Fruit fly (Drosophila melanogaster) whole organism, embryonic: ENCODE results near the gene CG13306.
A peak's percentile ranks its signal among the peaks of the same experiment; 100 is the strongest.

Experiments used
- Abd-B ChIP-seq: fragments of 200-800 bp; sonication (Bioruptor generic); optimal IDR thresholded peaks from 2 replicates; lab custom pipeline; 2018; ENCODE audit warnings: missing biosample characterization, mild to moderate bottlenecking, missing genetic modification characterization, moderate library complexity
- Asciz ChIP-seq: fragments of 200-800 bp; sonication (Bioruptor generic); optimal IDR thresholded peaks from 2 replicates; lab custom pipeline; 2017; ENCODE audit warnings: missing biosample characterization, mild to moderate bottlenecking, missing genetic modification characterization, missing genetic modification reagents
- CG10321 ChIP-seq: fragments of 200-800 bp; sonication (Bioruptor generic); IDR thresholded peaks from 2 replicates; pipeline ENCODE4 v1.3.6; 2022; ENCODE audit warnings: missing biosample characterization, missing genetic modification characterization
- CG11398 ChIP-seq: fragments of 200-800 bp; sonication (Bioruptor generic); optimal IDR thresholded peaks from 2 replicates; lab custom pipeline; 2016; ENCODE audit warnings: missing biosample characterization, missing genetic modification characterization
- CG12104 ChIP-seq: fragments of 200-800 bp; sonication (Bioruptor generic); optimal IDR thresholded peaks from 3 replicates; lab custom pipeline; 2016; ENCODE audit warnings: missing biosample characterization, missing genetic modification characterization
- CG12299 ChIP-seq: fragments of 200-800 bp; sonication (Bioruptor generic); optimal IDR thresholded peaks from 2 replicates; lab custom pipeline; 2018; ENCODE audit warnings: missing biosample characterization, mild to moderate bottlenecking, missing genetic modification characterization
- CG18599 ChIP-seq: fragments of 200-800 bp; sonication (Bioruptor generic); optimal IDR thresholded peaks from 3 replicates; lab custom pipeline; 2017; ENCODE audit warnings: missing biosample characterization, missing genetic modification characterization, mild to moderate bottlenecking, moderate library complexity, missing genetic modification reagents
- CG3065 ChIP-seq: fragments of 200-800 bp; sonication (Bioruptor generic); optimal IDR thresholded peaks from 2 replicates; lab custom pipeline; 2016; ENCODE audit warnings: missing biosample characterization, missing genetic modification characterization
- CG3163 ChIP-seq: fragments of 200-800 bp; sonication (Bioruptor generic); optimal IDR thresholded peaks from 3 replicates; lab custom pipeline; 2016; ENCODE audit warnings: missing biosample characterization, missing genetic modification characterization
- CG4707 ChIP-seq: fragments of 200-800 bp; sonication (Bioruptor generic); optimal IDR thresholded peaks from 2 replicates; lab custom pipeline; 2018; ENCODE audit warnings: missing biosample characterization, mild to moderate bottlenecking, missing genetic modification characterization, moderate library complexity
- CG4820 ChIP-seq: fragments of 200-800 bp; sonication (Bioruptor generic); optimal IDR thresholded peaks from 3 replicates; lab custom pipeline; 2016; ENCODE audit warnings: missing biosample characterization, missing genetic modification characterization
- CG6689 ChIP-seq: fragments of 200-800 bp; sonication (Bioruptor generic); IDR thresholded peaks from 2 replicates; pipeline ENCODE4 v1.3.6; 2022; ENCODE audit warnings: missing biosample characterization, missing genetic modification characterization
- CG7839 ChIP-seq: fragments of 200-800 bp; sonication (Bioruptor generic); optimal IDR thresholded peaks from 3 replicates; lab custom pipeline; 2018; ENCODE audit warnings: missing biosample characterization, mild to moderate bottlenecking, missing genetic modification characterization, moderate library complexity
- CG7963 ChIP-seq: fragments of 200-800 bp; sonication (Bioruptor generic); IDR thresholded peaks from 3 replicates; pipeline ENCODE4 v1.3.6; 2022; ENCODE audit warnings: missing biosample characterization, missing genetic modification characterization; ENCODE audit not compliant: partially characterized antibody
- Deaf1 ChIP-seq: fragments of 200-800 bp; optimal IDR thresholded peaks from 3 replicates; lab custom pipeline; 2019; ENCODE audit warnings: missing biosample characterization, mild to moderate bottlenecking, missing genetic modification characterization, moderate library complexity
- Dfd ChIP-seq, 2 experiments: fragments of >200 bp; optimal IDR thresholded peaks; 2 replicates each; lab custom pipeline; 2017; ENCODE audit warnings: missing biosample characterization in 2 of 2, missing genetic modification characterization in 2 of 2
- Elba2 ChIP-seq: fragments of 200-800 bp; sonication (Bioruptor generic); optimal IDR thresholded peaks from 3 replicates; lab custom pipeline; 2016; ENCODE audit warnings: missing biosample characterization, missing genetic modification characterization
- HHEX ChIP-seq: fragments of 200-800 bp; sonication (Bioruptor generic); optimal IDR thresholded peaks from 3 replicates; lab custom pipeline; 2017; ENCODE audit warnings: missing biosample characterization, mild to moderate bottlenecking, missing genetic modification characterization, missing genetic modification reagents
- HmgZ ChIP-seq: fragments of 200-800 bp; sonication (Bioruptor generic); optimal IDR thresholded peaks from 2 replicates; lab custom pipeline; 2018; ENCODE audit warnings: missing biosample characterization, mild to moderate bottlenecking, missing genetic modification characterization
- Max ChIP-seq: fragments of 200-800 bp; sonication (Bioruptor generic); optimal IDR thresholded peaks from 2 replicates; lab custom pipeline; 2016; ENCODE audit warnings: missing biosample characterization, mild to moderate bottlenecking, missing genetic modification characterization
- Nf-YB ChIP-seq: fragments of 200-800 bp; sonication (Bioruptor generic); optimal IDR thresholded peaks from 3 replicates; lab custom pipeline; 2019; ENCODE audit warnings: missing biosample characterization, mild to moderate bottlenecking, missing genetic modification characterization, moderate library complexity
- NfI ChIP-seq: fragments of 200-800 bp; sonication (Bioruptor generic); optimal IDR thresholded peaks from 3 replicates; lab custom pipeline; 2018; ENCODE audit warnings: missing biosample characterization, mild to moderate bottlenecking, missing genetic modification characterization, moderate library complexity
- Sox102F ChIP-seq: fragments of 200-800 bp; sonication (Bioruptor generic); optimal IDR thresholded peaks from 2 replicates; lab custom pipeline; 2018; ENCODE audit warnings: missing biosample characterization, mild to moderate bottlenecking, missing genetic modification characterization, moderate library complexity
- Spps ChIP-seq: fragments of 200-800 bp; sonication (Bioruptor generic); optimal IDR thresholded peaks from 2 replicates; lab custom pipeline; 2018; ENCODE audit warnings: missing biosample characterization, mild to moderate bottlenecking, missing genetic modification characterization
- Xbp1 ChIP-seq: fragments of 200-800 bp; sonication (Bioruptor generic); optimal IDR thresholded peaks from 3 replicates; lab custom pipeline; 2016; ENCODE audit warnings: missing biosample characterization, mild to moderate bottlenecking, missing genetic modification characterization
- bbx ChIP-seq: fragments of 200-800 bp; sonication (Bioruptor generic); IDR thresholded peaks from 2 replicates; pipeline ENCODE4 v1.3.6; 2022; ENCODE audit warnings: missing biosample characterization, missing genetic modification characterization; ENCODE audit not compliant: partially characterized antibody
- chif ChIP-seq, 2 experiments: fragments of 200-800 bp; sonication (Bioruptor generic); optimal IDR thresholded peaks; 3 replicates each; lab custom pipeline; 2016; ENCODE audit warnings: missing biosample characterization in 2 of 2, missing genetic modification characterization in 2 of 2
- croc ChIP-seq: fragments of 200-800 bp; sonication (Bioruptor generic); conservative IDR thresholded peaks from 3 replicates; pipeline ENCODE4 v1.3.6; 2022; ENCODE audit warnings: missing biosample characterization, missing genetic modification characterization
- crol ChIP-seq: fragments of 200-800 bp; sonication (Bioruptor generic); IDR thresholded peaks from 2 replicates; pipeline ENCODE4 v1.3.6; 2022; ENCODE audit warnings: missing biosample characterization, missing genetic modification characterization
- fd64A ChIP-seq: fragments of 200-800 bp; sonication (Bioruptor generic); optimal IDR thresholded peaks from 3 replicates; lab custom pipeline; 2018; ENCODE audit warnings: missing biosample characterization, mild to moderate bottlenecking, missing genetic modification characterization
- ind ChIP-seq: fragments of 200-800 bp; sonication (Bioruptor generic); optimal IDR thresholded peaks from 3 replicates; lab custom pipeline; 2016; ENCODE audit warnings: missing biosample characterization, missing genetic modification characterization
- ken ChIP-seq: fragments of 200-800 bp; sonication (Bioruptor generic); IDR thresholded peaks from 3 replicates; pipeline ENCODE4 v1.3.6; 2022; ENCODE audit warnings: missing biosample characterization, missing genetic modification characterization
- klu ChIP-seq: fragments of 200-800 bp; sonication (Bioruptor generic); IDR thresholded peaks from 2 replicates; pipeline ENCODE4 v1.3.6; 2022; ENCODE audit warnings: missing biosample characterization, missing genetic modification characterization
- lbe ChIP-seq: fragments of 200-800 bp; sonication (Bioruptor generic); optimal IDR thresholded peaks from 2 replicates; lab custom pipeline; 2016; ENCODE audit warnings: missing biosample characterization, mild to moderate bottlenecking, missing genetic modification characterization
- p53 ChIP-seq: fragments of 200-800 bp; sonication (Bioruptor generic); optimal IDR thresholded peaks from 2 replicates; lab custom pipeline; 2016; ENCODE audit warnings: missing biosample characterization, missing genetic modification characterization
- row ChIP-seq: fragments of 200-800 bp; sonication (Bioruptor generic); IDR thresholded peaks from 3 replicates; pipeline ENCODE4 v1.3.6; 2022; ENCODE audit warnings: missing biosample characterization, missing genetic modification characterization
- tgo ChIP-seq: fragments of 200-800 bp; sonication (Bioruptor generic); IDR thresholded peaks from 3 replicates; pipeline ENCODE4 v1.3.6; 2022; ENCODE audit warnings: missing biosample characterization, missing genetic modification characterization
- tin ChIP-seq: fragments of 200-800 bp; sonication (Bioruptor generic); optimal IDR thresholded peaks from 3 replicates; lab custom pipeline; 2016; ENCODE audit warnings: missing biosample characterization, missing genetic modification characterization
- unpg ChIP-seq: fragments of 200-800 bp; sonication (Bioruptor generic); optimal IDR thresholded peaks from 3 replicates; lab custom pipeline; 2018; ENCODE audit warnings: missing biosample characterization, mild to moderate bottlenecking, missing genetic modification characterization, moderate library complexity
- vnd ChIP-seq: fragments of 200-800 bp; sonication (Bioruptor generic); IDR thresholded peaks from 3 replicates; pipeline ENCODE4 v1.3.6; 2022; ENCODE audit warnings: missing biosample characterization, missing genetic modification characterization; ENCODE audit not compliant: partially characterized antibody

The CG13306 gene

dm6 chr3L:8699612-8700011, 49.9 kb downstream of the CG13306 start (continued):
- TF ChIP-seq Nf-YB (GFP tag; lab: Kevin White, UChicago) = peak; percentile 64
- peak; percentile 83 for TF ChIP-seq crol (GFP tag; lab: Robert Waterston, UW)
- no peak for TF ChIP-seq p53 (GFP tag; lab: Kevin White, UChicago)
- TF ChIP-seq CG18599 = peak; percentile 34
- no peak for TF ChIP-seq Asciz (GFP tag; lab: Kevin White, UChicago)
- TF ChIP-seq CG7963 (GFP tag; lab: Robert Waterston, UW) = no peak
- no peak for TF ChIP-seq CG3163 (GFP tag; lab: Kevin White, UChicago)
- no peak for TF ChIP-seq NfI
- TF ChIP-seq tgo (GFP tag; lab: Robert Waterston, UW) = no peak
- no peak for TF ChIP-seq lbe
- TF ChIP-seq CG6689 (GFP tag; lab: Robert Waterston, UW) = no peak
- TF ChIP-seq HmgZ (tag; lab: Kevin White, UChicago) = no peak
- TF ChIP-seq Xbp1 (GFP tag; lab: Kevin White, UChicago) = no peak
- TF ChIP-seq fd64A (GFP tag; lab: Kevin White, UChicago) = peak; percentile 4
- no peak for TF ChIP-seq CG12104 (GFP tag; lab: Kevin White, UChicago)
- TF ChIP-seq Max (GFP tag; lab: Kevin White, UChicago) = no peak
- no peak for TF ChIP-seq Elba2 (GFP tag; lab: Kevin White, UChicago)
- no peak for TF ChIP-seq CG4820 (GFP tag; lab: Kevin White, UChicago)
- no peak for TF ChIP-seq Deaf1
- no peak for TF ChIP-seq Spps (tag; lab: Kevin White, UChicago)
- TF ChIP-seq vnd = peak; percentile 50
- TF ChIP-seq unpg (GFP tag; lab: Kevin White, UChicago) = no peak
- TF ChIP-seq row (GFP tag; lab: Robert Waterston, UW) = no peak
- no peak for TF ChIP-seq Dfd (GFP tag; optimal IDR thresholded peaks at IDR 0.05; lab: Kevin White, UChicago)
- TF ChIP-seq HHEX (GFP tag; lab: Kevin White, UChicago) = peak; percentile 21
- TF ChIP-seq klu (GFP tag; lab: Robert Waterston, UW) = no peak
- no peak for TF ChIP-seq tin (GFP tag; lab: Kevin White, UChicago)
- TF ChIP-seq CG7839 (tag; lab: Kevin White, UChicago) = no peak
- no peak for TF ChIP-seq CG11398 (GFP tag; lab: Kevin White, UChicago)
- TF ChIP-seq Sox102F (GFP tag; lab: Kevin White, UChicago) = no peak
- TF ChIP-seq Abd-B (GFP tag; lab: Kevin White, UChicago) = no peak
- TF ChIP-seq chif (GFP tag; optimal IDR thresholded peaks at IDR 0.05; lab: Kevin White, UChicago) = no peak
- no peak for TF ChIP-seq croc (GFP tag; lab: Robert Waterston, UW)
- no peak for TF ChIP-seq CG4707 (GFP tag; lab: Kevin White, UChicago)
- no peak for TF ChIP-seq ind (GFP tag; lab: Kevin White, UChicago)
- no peak for TF ChIP-seq CG10321 (GFP tag; lab: Robert Waterston, UW)
- no peak for TF ChIP-seq CG3065 (GFP tag; lab: Kevin White, UChicago)
- 0 out of 3 replicates have a peak, but pooled peaks have one; percentile 31 for TF ChIP-seq ken (GFP tag; lab: Robert Waterston, UW)
- TF ChIP-seq bbx (GFP tag; lab: Robert Waterston, UW) = no peak
- no peak for TF ChIP-seq CG12299 (tag; lab: Kevin White, UChicago)
- TF ChIP-seq, all 482 proteins: peak for 65
